Fruit fly (Drosophila melanogaster): ENCODE results near the gene Orct.

Orct gene

DNA sequence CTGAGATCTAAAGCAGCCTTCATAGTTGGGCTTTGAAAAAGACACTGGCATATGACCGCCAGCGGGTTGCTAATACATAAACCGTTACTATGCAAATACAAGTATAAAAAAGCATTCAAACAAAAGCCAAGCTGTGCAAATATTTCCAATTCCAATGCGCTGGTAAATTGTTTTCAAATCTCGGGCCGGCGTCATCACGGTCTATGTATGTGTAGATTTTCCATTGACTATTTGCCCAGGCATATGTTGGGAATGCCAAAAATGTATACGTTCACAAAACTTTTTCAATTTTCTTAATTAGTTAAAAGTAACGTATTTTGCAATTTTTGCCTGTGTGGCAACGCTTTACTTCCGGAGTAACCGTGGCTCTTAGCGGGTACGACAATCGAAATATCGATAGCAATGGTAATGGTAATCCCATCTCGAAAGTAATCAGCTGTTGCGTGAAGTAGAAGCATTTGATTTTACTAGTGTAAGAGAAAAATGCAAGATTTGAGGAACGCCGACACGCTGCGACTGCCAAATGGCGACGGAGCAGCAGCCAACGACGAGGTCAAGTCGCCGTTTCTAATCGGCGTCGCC, 13.8 kb downstream of the Orct start, which contains the start of the genes CG34290 and Uck (continued):
- TF ChIP-seq dac (GFP tag; optimal IDR thresholded peaks at IDR 0.05) (no peak), OdsH (GFP tag; optimal IDR thresholded peaks at IDR 0.05) (peak; percentile 53), CG8632 (GFP tag; optimal IDR thresholded peaks at IDR 0.05) (peak; percentile 27), Eip78C (GFP tag) (peak; percentile 76), lz (GFP tag; optimal IDR thresholded peaks at IDR 0.05) (peak; percentile 66), CG11762 (GFP tag; optimal IDR thresholded peaks at IDR 0.05; ENCODE audit: insufficient read depth) (peak; percentile 18), fkh (GFP tag; optimal IDR thresholded peaks at IDR 0.05) (peak; percentile 79), Sox14 (GFP tag; optimal IDR thresholded peaks at IDR 0.05) (peak; percentile 52), CG31627 (GFP tag; optimal IDR thresholded peaks at IDR 0.05) (peak; percentile 51), achi (GFP tag; optimal IDR thresholded peaks at IDR 0.05) (peak; percentile 14), CG1621 (tag; optimal IDR thresholded peaks at IDR 0.05) (peak; percentile 65), fd85E (GFP tag; optimal IDR thresholded peaks at IDR 0.05) (no peak), esn (GFP tag; optimal IDR thresholded peaks at IDR 0.05) (peak; percentile 74), dsx (GFP tag; optimal IDR thresholded peaks at IDR 0.05; ENCODE audit: poor library complexity, severe bottlenecking) (peak; percentile 34), salr (GFP tag; optimal IDR thresholded peaks at IDR 0.05) (peak in 1 of 2 experiments; percentile 74), CG7368 (GFP tag; optimal IDR thresholded peaks at IDR 0.05) (peak; percentile 40), Sox15 (GFP tag; optimal IDR thresholded peaks at IDR 0.05) (no peak), CG9139 (GFP tag; optimal IDR thresholded peaks at IDR 0.05) (peak; percentile 61), Hr38 (GFP tag; optimal IDR thresholded peaks at IDR 0.05) (no peak), Ets21C (GFP tag; optimal IDR thresholded peaks at IDR 0.05) (no peak), CG11902 (GFP tag; optimal IDR thresholded peaks at IDR 0.05) (peak; percentile 6), CG6276 (GFP tag; optimal IDR thresholded peaks at IDR 0.05) (no peak), CG32006 (GFP tag; optimal IDR thresholded peaks at IDR 0.05) (no peak), cyc (GFP tag; optimal IDR thresholded peaks at IDR 0.05) (peak; percentile 60), CG16779 (tag; optimal IDR thresholded peaks at IDR 0.05) (no peak), CG10631 (GFP tag; optimal IDR thresholded peaks at IDR 0.05) (peak; percentile 6), CG6854 (GFP tag; optimal IDR thresholded peaks at IDR 0.05) (peak; percentile 53), Eip93F (GFP tag; optimal IDR thresholded peaks at IDR 0.05) (no peak), acj6 (GFP tag; optimal IDR thresholded peaks at IDR 0.05) (peak; percentile 46), CG6808 (GFP tag; optimal IDR thresholded peaks at IDR 0.05) (peak; percentile 51)

DNA sequence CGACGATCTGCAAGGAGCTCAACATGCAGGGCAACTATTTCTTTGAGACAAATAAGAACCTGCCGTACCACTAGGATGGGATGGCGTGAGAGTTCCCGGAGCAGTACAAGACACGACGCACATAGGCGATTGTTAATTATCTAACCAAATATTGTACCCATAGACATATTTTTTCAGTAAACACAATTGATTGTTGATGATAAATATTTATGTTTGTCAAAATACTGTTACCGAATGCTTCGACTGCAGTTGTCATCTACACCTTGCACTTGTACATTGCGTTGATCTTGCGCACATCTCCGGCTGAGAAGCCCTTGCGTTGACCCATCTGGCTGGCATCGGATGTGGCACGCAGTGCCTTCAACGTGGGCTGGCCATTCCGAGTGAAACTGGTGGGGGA, 17.1 kb downstream of the Orct start:
- TF ChIP-seq Sox14 (GFP tag; optimal IDR thresholded peaks at IDR 0.05) (no peak), fkh (GFP tag; optimal IDR thresholded peaks at IDR 0.05) (peak; percentile 50), CG6276 (GFP tag; optimal IDR thresholded peaks at IDR 0.05) (no peak), eg (GFP tag; IDR thresholded peaks at IDR 0.05) (no peak)

DNA sequence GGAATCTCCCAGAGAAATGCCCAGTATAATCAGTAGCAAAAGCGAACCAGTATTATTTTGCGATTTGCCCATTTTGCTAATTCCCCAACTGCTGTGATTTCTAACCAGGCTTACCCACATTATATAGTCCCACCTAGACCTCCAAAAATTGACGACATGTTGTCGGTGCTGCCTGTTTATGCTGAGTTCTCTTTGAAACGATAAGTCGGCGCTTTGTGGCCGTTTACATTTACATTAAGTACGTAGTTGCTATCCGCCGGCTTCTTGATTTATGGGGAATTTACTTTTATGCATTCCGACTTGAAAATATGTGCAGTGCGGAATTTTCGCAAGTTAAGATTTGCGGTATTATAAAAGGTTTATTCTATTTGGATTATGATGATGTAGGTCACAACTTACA, 18.2 kb downstream of the Orct start, which contains the start of gene CG5715:
TSS of gene CG5715 (minus strand) at position 101 of the 400 bp plus-strand sequence.
- no peak for TF ChIP-seq CG10669 (GFP tag; optimal IDR thresholded peaks at IDR 0.05)
- TF ChIP-seq Hr38 (GFP tag; optimal IDR thresholded peaks at IDR 0.05): no peak
- no peak for TF ChIP-seq CG6163 (GFP tag; IDR thresholded peaks at IDR 0.05)
- no peak for TF ChIP-seq lz (GFP tag; optimal IDR thresholded peaks at IDR 0.05)
- TF ChIP-seq CG6808 (GFP tag; optimal IDR thresholded peaks at IDR 0.05): no peak
- no peak for TF ChIP-seq CG32006 (GFP tag; optimal IDR thresholded peaks at IDR 0.05)
- no peak for TF ChIP-seq cyc (GFP tag; optimal IDR thresholded peaks at IDR 0.05)
- TF ChIP-seq Sox14 (GFP tag; optimal IDR thresholded peaks at IDR 0.05): no peak
- no peak for TF ChIP-seq CG1621 (tag; optimal IDR thresholded peaks at IDR 0.05)
- no peak for TF ChIP-seq CG8632 (GFP tag; optimal IDR thresholded peaks at IDR 0.05)
- TF ChIP-seq fkh (GFP tag; optimal IDR thresholded peaks at IDR 0.05): no peak
- TF ChIP-seq CG4318 (GFP tag; optimal IDR thresholded peaks at IDR 0.05): no peak
- TF ChIP-seq Smox (GFP tag; optimal IDR thresholded peaks at IDR 0.05): no peak
- no peak for TF ChIP-seq fd59A (GFP tag; optimal IDR thresholded peaks at IDR 0.05)
- TF ChIP-seq CG6854 (GFP tag; optimal IDR thresholded peaks at IDR 0.05): no peak
- TF ChIP-seq Eip78C (GFP tag): no peak
- TF ChIP-seq Sox15 (GFP tag; optimal IDR thresholded peaks at IDR 0.05): no peak

All from whole organism, prepupa.